Fruit fly (Drosophila melanogaster): ENCODE results near the gene Arts.

Arts gene

DNA sequence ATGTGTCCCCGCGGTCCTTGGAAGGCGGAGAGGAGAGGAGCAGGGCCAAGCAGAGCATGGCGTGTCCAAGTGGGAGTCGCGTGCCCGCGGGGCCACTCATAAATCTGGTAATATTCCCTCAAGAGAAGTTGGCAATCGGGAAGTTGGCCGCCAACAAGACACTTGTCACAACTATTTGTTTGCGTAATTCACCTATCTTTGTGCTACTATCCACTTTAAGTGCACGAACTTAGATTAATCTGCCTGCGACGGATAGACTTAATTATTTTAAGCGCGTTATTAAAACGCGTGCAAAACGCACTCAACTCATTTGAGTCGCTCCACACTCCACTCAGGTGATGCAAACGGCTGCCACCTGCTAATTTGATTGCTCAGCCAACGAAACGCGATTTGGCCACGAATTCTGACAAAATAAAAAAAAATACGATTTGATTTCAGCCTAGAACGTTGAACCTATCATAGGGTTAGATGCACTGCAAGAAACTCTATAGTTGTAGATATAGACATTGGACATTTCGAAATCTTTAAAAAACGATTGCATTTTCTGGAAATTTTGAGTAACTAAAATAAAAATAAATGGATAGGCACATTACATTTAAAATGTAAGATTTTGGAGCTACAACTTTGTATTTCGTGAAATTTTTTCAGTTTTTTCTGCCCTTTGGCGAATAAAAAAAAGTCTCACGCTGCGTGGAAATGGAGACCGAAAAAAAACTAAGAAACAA lies 31.5 kb upstream of the Arts start (continued):
- TF ChIP-seq klu (GFP tag; IDR thresholded peaks at IDR 0.05) (0 out of 2 replicates have a peak, but pooled peaks have one; percentile 19), salm (tag; optimal IDR thresholded peaks at IDR 0.05) (no peak), Mad (GFP tag; optimal IDR thresholded peaks at IDR 0.05) (no peak), gsb-n (tag; optimal IDR thresholded peaks at IDR 0.05) (no peak), dmrt99B (tag; optimal IDR thresholded peaks at IDR 0.05) (peak; percentile 46), tgo (GFP tag; IDR thresholded peaks at IDR 0.05) (peak; percentile 53; the same call in 2 of the 3 replicates), prd (optimal IDR thresholded peaks at IDR 0.05) (no peak), prd (GFP tag; IDR thresholded peaks at IDR 0.05) (peak; percentile 69), HLH4C (GFP tag; IDR thresholded peaks at IDR 0.05; ENCODE audit: partially characterized antibody) (no peak), hbn (GFP tag; IDR thresholded peaks at IDR 0.05; ENCODE audit: partially characterized antibody) (no peak), NC2β (GFP tag; optimal IDR thresholded peaks at IDR 0.05) (no peak), crp (GFP tag; optimal IDR thresholded peaks at IDR 0.05) (no peak), jigr1 (GFP tag; IDR thresholded peaks at IDR 0.05) (no peak), HmgZ (tag; optimal IDR thresholded peaks at IDR 0.05) (no peak), nmo (GFP tag; optimal IDR thresholded peaks at IDR 0.05) (peak; percentile 39), grau (tag; optimal IDR thresholded peaks at IDR 0.05) (peak; percentile 71), HHEX (GFP tag; optimal IDR thresholded peaks at IDR 0.05) (peak; percentile 36), tup (GFP tag; optimal IDR thresholded peaks at IDR 0.05) (no peak), CG34422 (GFP tag; IDR thresholded peaks at IDR 0.05) (0 out of 3 replicates have a peak, but pooled peaks have one; percentile 33), fru (optimal IDR thresholded peaks at IDR 0.05) (no peak), sim (GFP tag; IDR thresholded peaks at IDR 0.05) (no peak), CG12236 (GFP tag; optimal IDR thresholded peaks at IDR 0.05) (no peak), CG16815 (GFP tag; optimal IDR thresholded peaks at IDR 0.05) (no peak), Dbx (GFP tag; IDR thresholded peaks at IDR 0.05) (peak; percentile 74), CG10959 (GFP tag; IDR thresholded peaks at IDR 0.05) (no peak), p53 (GFP tag; optimal IDR thresholded peaks at IDR 0.05) (no peak), CG10366 (GFP tag; IDR thresholded peaks at IDR 0.05) (0 out of 2 replicates have a peak, but pooled peaks have one; percentile 12), Taf1 (GFP tag; IDR thresholded peaks at IDR 0.05) (no peak), CG11560 (tag; IDR thresholded peaks at IDR 0.05) (no peak), CG13624 (GFP tag; optimal IDR thresholded peaks at IDR 0.05) (peak; percentile 61), CG31365 (tag; optimal IDR thresholded peaks at IDR 0.05) (no peak), CG13894 (tag; optimal IDR thresholded peaks at IDR 0.05) (peak; percentile 30), CG10209 (GFP tag; optimal IDR thresholded peaks at IDR 0.05) (peak; percentile 60), sr (GFP tag; IDR thresholded peaks at IDR 0.05) (no peak), CG31224 (GFP tag; IDR thresholded peaks at IDR 0.05) (peak; percentile 15; the same call in 1 of the 2 replicates), Sry-β (GFP tag; optimal IDR thresholded peaks at IDR 0.05) (no peak), jing (GFP tag; optimal IDR thresholded peaks at IDR 0.05) (no peak), Elba2 (GFP tag; optimal IDR thresholded peaks at IDR 0.05) (no peak), sima (GFP tag; optimal IDR thresholded peaks at IDR 0.05) (no peak), sc (optimal IDR thresholded peaks at IDR 0.05) (no peak), sc (GFP tag; optimal IDR thresholded peaks at IDR 0.05) (no peak), vnd (GFP tag; IDR thresholded peaks at IDR 0.05; ENCODE audit: partially characterized antibody) (no peak), CrebB (tag; optimal IDR thresholded peaks at IDR 0.05) (no peak), dati (GFP tag; IDR thresholded peaks at IDR 0.05) (no peak), CG14710 (tag; optimal IDR thresholded peaks at IDR 0.05) (peak; percentile 8), scrt (GFP tag; optimal IDR thresholded peaks at IDR 0.05) (peak; percentile 36), Rx (GFP tag; IDR thresholded peaks at IDR 0.05) (no peak), CG14014 (GFP tag; IDR thresholded peaks at IDR 0.05) (peak; percentile 71; the same call in 1 of the 2 replicates), ind (GFP tag; optimal IDR thresholded peaks at IDR 0.05) (peak; percentile 44), CG11247 (GFP tag; IDR thresholded peaks at IDR 0.05) (peak; percentile 53), CG15011 (GFP tag; optimal IDR thresholded peaks at IDR 0.05) (peak; percentile 12)

Data from whole organism, embryonic.